Worm (Caenorhabditis elegans) whole organism, L1 larva: ENCODE results near the gene W06D11.3.

Experiments
- ces-1 ChIP-seq: fragments of 150-350 bp; optimal IDR thresholded peaks from 2 replicates; lab custom pipeline; 2014; ENCODE audit warnings: missing biosample characterization, missing genetic modification reagents, missing genetic modification characterization
- elt-2 ChIP-seq: sonication (generic microtip); optimal IDR thresholded peaks from 2 replicates; lab custom pipeline; 2016; ENCODE audit warnings: missing genetic modification characterization, mild to moderate bottlenecking, inconsistent platforms, missing compliant biosample characterization, missing genetic modification reagents
- fkh-10 ChIP-seq: sonication (generic microtip); optimal IDR thresholded peaks from 2 replicates; lab custom pipeline; 2017; ENCODE audit warnings: missing biosample characterization, missing genetic modification reagents, missing genetic modification characterization
- fos-1 ChIP-seq: fragments of 150-350 bp; optimal IDR thresholded peaks from 2 replicates; lab custom pipeline; 2014; ENCODE audit warnings: missing biosample characterization, missing genetic modification characterization
- nhr-28 ChIP-seq: fragments of 150-350 bp; optimal IDR thresholded peaks from 2 replicates; lab custom pipeline; 2014; ENCODE audit warnings: missing biosample characterization, missing genetic modification characterization
- nhr-76 ChIP-seq: sonication (generic microtip); optimal IDR thresholded peaks from 2 replicates; lab custom pipeline; 2017; ENCODE audit warnings: missing biosample characterization, missing genetic modification characterization
- skn-1 ChIP-seq: fragments of 150-350 bp; optimal IDR thresholded peaks from 2 replicates; lab custom pipeline; 2014; ENCODE audit warnings: missing biosample characterization, missing genetic modification characterization
- unc-98 ChIP-seq: fragments of 200-800 bp; sonication (Bioruptor generic); IDR thresholded peaks from 2 replicates; pipeline ENCODE4 v1.3.6; 2022; ENCODE audit warnings: missing genetic modification characterization, missing compliant biosample characterization

DNA sequence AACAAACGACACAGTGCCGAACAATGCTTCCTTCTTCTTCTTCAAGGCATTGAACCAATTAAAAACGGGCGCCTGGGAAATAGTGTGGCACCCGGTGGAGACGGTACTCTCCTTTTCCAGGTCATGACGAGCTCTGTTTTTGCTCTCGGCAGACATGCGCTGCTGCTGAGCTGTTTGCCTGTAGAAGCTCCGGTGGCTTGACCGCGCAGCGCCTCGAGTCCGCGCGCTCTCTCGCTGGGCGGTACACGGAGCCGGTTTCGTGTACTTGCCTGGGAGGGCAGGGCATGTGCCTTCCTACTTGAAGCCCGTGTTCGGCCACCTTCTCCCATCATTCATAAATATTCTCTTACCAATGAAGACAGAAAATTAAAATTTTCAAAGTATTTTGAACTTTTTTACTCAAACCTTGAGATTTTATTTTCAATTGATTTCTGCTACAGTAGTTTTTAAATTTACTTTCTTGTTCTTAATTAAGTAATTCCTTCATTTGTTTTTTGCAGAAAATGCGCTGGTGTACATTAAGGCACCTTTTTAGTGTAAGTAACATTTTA lies 38.0 kb upstream of the W06D11.3 start, which contains the start of gene E01G6.1:
- no peak for TF ChIP-seq fkh-10 (GFP tag; lab: Kevin White, UChicago)
- no peak for TF ChIP-seq nhr-28 (tag; lab: Kevin White, UChicago)
- no peak for TF ChIP-seq fos-1 (tag; lab: Kevin White, UChicago)
- no peak for TF ChIP-seq ces-1 (GFP tag; lab: Kevin White, UChicago)
- TF ChIP-seq elt-2 (tag; lab: Kevin White, UChicago), result no peak
- no peak for TF ChIP-seq skn-1
- no peak for TF ChIP-seq nhr-76 (tag; lab: Kevin White, UChicago)
- TF ChIP-seq unc-98 (GFP tag; lab: Robert Waterston, UW), result no peak
